Worm (Caenorhabditis elegans): ENCODE data around the gene C07H6.9.

Gene C07H6.9

DNA sequence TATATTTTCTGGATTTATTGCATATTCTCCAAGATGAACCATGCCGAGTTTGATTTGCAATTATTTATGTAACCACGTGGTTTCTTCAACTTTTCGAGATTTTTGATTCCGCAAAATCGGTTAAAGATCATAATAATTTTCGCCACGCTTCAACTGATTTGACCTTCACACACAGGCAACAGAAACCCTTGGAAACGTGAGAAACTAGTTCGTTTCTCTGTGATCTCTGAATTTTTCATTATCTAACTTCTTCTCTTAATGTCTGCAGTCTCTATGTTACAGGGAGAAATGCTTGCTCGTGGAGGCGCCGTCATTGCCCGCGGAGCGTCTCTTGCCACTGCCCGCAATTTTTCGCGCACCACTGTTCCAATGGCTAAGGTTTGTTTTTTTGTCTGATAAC is 33.9 kb downstream of the C07H6.9 start, which contains the start of gene fum-1 (continued):
- TF ChIP-seq ctbp-1 (GFP tag; IDR thresholded peaks at IDR 0.05) (no peak), hif-1 (tag; optimal IDR thresholded peaks at IDR 0.05) (peak in 1 of 2 experiments; percentile 56), daf-19 (GFP tag; conservative IDR thresholded peaks at IDR 0.05) (no peak), aly-2 (tag; optimal IDR thresholded peaks at IDR 0.05) (no peak), lin-13 (GFP tag; optimal IDR thresholded peaks at IDR 0.05) (peak; percentile 30), dmd-6 (GFP tag; IDR thresholded peaks at IDR 0.05) (peak; percentile 60), pqm-1 (tag; optimal IDR thresholded peaks at IDR 0.05) (no peak), lin-29 (GFP tag; IDR thresholded peaks at IDR 0.05) (no peak), F49E8.2 (tag; optimal IDR thresholded peaks at IDR 0.05; ENCODE audit: borderline replicate concordance) (no peak), T20F7.1 (GFP tag; optimal IDR thresholded peaks at IDR 0.05) (peak; percentile 10), dpl-1 (GFP tag; optimal IDR thresholded peaks at IDR 0.05) (peak; percentile 49), F10B5.3 (tag; optimal IDR thresholded peaks at IDR 0.05) (no peak), nhr-28 (tag; optimal IDR thresholded peaks at IDR 0.05) (peak; percentile 54), aha-1 (tag) (peak; percentile 97), ceh-28 (tag; optimal IDR thresholded peaks at IDR 0.05) (no peak), mxl-2 (GFP tag; conservative IDR thresholded peaks at IDR 0.05) (no peak), tag-97 (GFP tag; IDR thresholded peaks at IDR 0.05) (no peak), daf-16 (GFP tag; optimal IDR thresholded peaks at IDR 0.05) (peak in 1 of 2 experiments; percentile 6), daf-16 (tag; optimal IDR thresholded peaks at IDR 0.05) (peak; percentile 31), mdl-1 (tag; optimal IDR thresholded peaks at IDR 0.05) (peak; percentile 40 to 91)

DNA sequence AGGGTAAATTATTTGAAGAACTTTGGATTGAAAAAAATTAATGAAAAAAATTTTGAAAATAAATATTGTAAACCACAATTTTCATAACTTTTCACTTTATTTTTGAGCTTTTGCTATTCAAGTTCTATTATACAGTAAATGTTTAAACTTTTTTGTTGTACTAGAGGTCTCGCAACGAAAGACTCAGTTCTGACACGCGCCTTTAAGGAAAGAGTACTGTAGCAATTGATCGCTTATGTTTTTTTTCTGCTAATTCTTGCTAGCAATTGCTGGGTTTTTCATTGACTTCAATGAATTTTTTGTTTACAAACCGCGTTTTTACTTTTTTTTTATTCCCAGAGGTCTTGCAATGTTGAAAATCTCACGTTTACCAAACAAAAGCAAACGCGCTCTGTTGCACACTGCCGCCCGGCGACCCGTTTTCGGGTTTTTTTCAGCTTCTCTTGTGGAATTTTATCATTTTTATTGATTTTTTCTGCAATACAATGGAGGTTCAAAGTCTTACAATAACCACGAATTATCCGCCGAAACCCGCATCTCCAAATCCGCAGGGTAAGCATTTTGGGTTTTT is 35.7 kb downstream of the C07H6.9 start, which contains the start of gene H14A12.3:
Gene H14A12.3 (plus strand): TSS at position 360 of the 571 bp plus-strand sequence.
- TF ChIP-seq lin-38 (GFP tag; IDR thresholded peaks at IDR 0.05), result peak; percentile 85
- no peak for TF ChIP-seq duxl-1 (tag; optimal IDR thresholded peaks at IDR 0.05; ENCODE audit: poor library complexity)
- no peak for TF ChIP-seq daf-12 (tag; optimal IDR thresholded peaks at IDR 0.05)
- TF ChIP-seq pha-4 (GFP tag; IDR thresholded peaks at IDR 0.05), result no peak
- TF ChIP-seq pha-4 (tag; optimal IDR thresholded peaks at IDR 0.05), result peak; percentile 52
- TF ChIP-seq mep-1 (tag; optimal IDR thresholded peaks at IDR 0.05), result peak; percentile 24
- TF ChIP-seq mes-2 (tag; optimal IDR thresholded peaks at IDR 0.05; ENCODE audit: poor library complexity, severe bottlenecking), result peak; percentile 21
- TF ChIP-seq dpl-1 (GFP tag; optimal IDR thresholded peaks at IDR 0.05), result peak; percentile 38
- TF ChIP-seq fkh-10 (GFP tag; optimal IDR thresholded peaks at IDR 0.05), result no peak
- TF ChIP-seq lsy-2 (tag; optimal IDR thresholded peaks at IDR 0.05), result peak in 1 of 2 experiments; percentile 39
- TF ChIP-seq Y105C5A.15 (GFP tag; IDR thresholded peaks at IDR 0.05), result no peak
- TF ChIP-seq hif-1 (tag; optimal IDR thresholded peaks at IDR 0.05), result peak; percentile 1 to 97
- TF ChIP-seq nhr-41 (GFP tag; IDR thresholded peaks at IDR 0.05), result no peak

DNA sequence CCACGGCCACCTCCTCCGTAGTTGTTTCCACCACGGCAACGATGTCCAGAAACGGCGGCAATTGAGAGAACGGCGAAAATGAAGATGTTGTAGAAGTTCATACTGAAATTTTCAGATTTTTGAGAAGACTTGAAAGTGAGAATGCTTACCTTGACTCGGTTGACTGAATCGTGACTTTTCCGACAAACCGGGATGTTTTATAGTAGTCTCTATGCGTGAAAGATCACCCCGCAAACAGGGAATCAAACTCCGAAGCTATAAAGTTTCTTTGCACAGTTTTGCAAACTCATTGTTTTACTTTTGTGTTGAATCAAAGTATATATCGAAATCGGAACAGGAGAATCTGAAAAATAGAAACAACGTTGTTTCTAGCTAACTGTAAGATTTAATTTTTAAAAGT is 37.0 kb downstream of the C07H6.9 start, which contains the start of gene fipr-20:
Gene fipr-20 (minus strand): TSS at position 101 of the 400 bp plus-strand sequence.
- no peak for TF ChIP-seq pha-4 (GFP tag; IDR thresholded peaks at IDR 0.05)
- no peak for TF ChIP-seq pha-4 (tag; optimal IDR thresholded peaks at IDR 0.05)
- TF ChIP-seq ceh-28 (tag; optimal IDR thresholded peaks at IDR 0.05), result no peak
- no peak for TF ChIP-seq hif-1 (tag; optimal IDR thresholded peaks at IDR 0.05)
- no peak for TF ChIP-seq lsy-2 (tag; optimal IDR thresholded peaks at IDR 0.05)
- TF ChIP-seq mdt-29 (GFP tag; IDR thresholded peaks at IDR 0.05), result no peak
- TF ChIP-seq mep-1 (tag; optimal IDR thresholded peaks at IDR 0.05), result no peak
- TF ChIP-seq nhr-25 (tag; optimal IDR thresholded peaks at IDR 0.05; ENCODE audit: borderline replicate concordance, insufficient read depth), result no peak
- no peak for TF ChIP-seq D1046.2 (GFP tag; IDR thresholded peaks at IDR 0.05)
- TF ChIP-seq dmd-6 (GFP tag; IDR thresholded peaks at IDR 0.05), result no peak
- TF ChIP-seq daf-19 (GFP tag; conservative IDR thresholded peaks at IDR 0.05), result no peak
- no peak for TF ChIP-seq daf-16 (GFP tag; optimal IDR thresholded peaks at IDR 0.05)
- no peak for TF ChIP-seq daf-16 (tag; optimal IDR thresholded peaks at IDR 0.05)
- TF ChIP-seq lin-38 (GFP tag; IDR thresholded peaks at IDR 0.05), result no peak
- TF ChIP-seq dmd-9 (GFP tag; IDR thresholded peaks at IDR 0.05), result no peak

Measured in whole organism, L4 larva.